Worm (Caenorhabditis elegans): Measurements from ENCODE around the gene T02C5.1.

Gene T02C5.1

DNA sequence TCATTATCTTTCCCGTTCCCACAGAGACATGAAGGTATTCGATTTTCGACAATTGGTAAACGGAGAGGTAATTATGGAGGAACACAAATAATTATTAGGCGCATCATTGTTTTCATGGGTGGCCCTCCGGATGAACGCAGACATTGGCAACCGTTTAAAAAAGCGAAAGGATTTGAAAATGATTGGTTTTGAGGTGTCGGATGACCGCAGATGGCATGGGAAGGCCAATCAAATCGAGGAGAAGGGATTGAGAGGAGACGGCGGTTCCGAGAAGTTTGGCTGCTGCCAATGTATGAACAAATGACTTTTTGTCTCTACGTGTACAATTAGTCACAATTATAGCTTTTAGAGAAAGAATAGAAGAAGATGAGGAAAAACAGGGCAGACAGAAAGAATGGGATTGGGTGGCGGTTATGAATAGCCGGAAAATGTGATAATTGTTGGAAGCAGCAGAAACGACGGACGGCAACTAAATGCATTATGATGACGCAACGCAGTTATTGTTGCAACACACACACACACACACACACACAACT, 12.8 kb downstream of the T02C5.1 start:
- TF ChIP-seq unc-39 (tag; optimal IDR thresholded peaks at IDR 0.05) = no peak
- peak in 1 of 2 experiments; percentile 48 for TF ChIP-seq unc-62 (GFP tag; optimal IDR thresholded peaks at IDR 0.05 in 1 of 2)
- TF ChIP-seq unc-62 (tag; optimal IDR thresholded peaks at IDR 0.05) = no peak
- peak; percentile 44 for TF ChIP-seq aha-1 (tag)
- peak; percentile 0 for TF ChIP-seq nhr-25 (tag; optimal IDR thresholded peaks at IDR 0.05; ENCODE audit: borderline replicate concordance, insufficient read depth)
- TF ChIP-seq zfp-2 (tag; optimal IDR thresholded peaks at IDR 0.05) = no peak

DNA sequence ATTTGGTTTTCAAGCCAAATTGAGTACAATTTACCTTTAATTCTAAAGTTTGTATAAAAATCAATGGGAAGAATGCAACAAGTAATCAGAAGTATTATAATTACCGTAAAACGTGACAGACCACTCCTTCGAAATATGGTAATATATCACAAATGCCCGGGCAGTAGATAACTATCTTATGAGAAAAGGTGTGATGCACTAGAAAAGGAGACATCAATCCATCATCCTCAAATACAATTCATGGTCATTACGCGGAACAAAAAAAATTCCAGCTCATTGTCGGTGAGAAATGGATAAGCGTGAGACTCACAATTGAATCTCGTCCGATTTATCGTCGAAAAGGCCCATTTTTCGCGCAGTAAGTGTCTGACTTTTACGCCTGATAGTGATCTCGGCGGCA, 14.5 kb downstream of the T02C5.1 start:
- peak in 1 of 2 experiments; percentile 72 for TF ChIP-seq unc-62 (GFP tag; optimal IDR thresholded peaks at IDR 0.05 in 1 of 2)
- no peak for TF ChIP-seq unc-62 (tag; optimal IDR thresholded peaks at IDR 0.05)
- no peak for TF ChIP-seq ceh-20 (GFP tag; IDR thresholded peaks at IDR 0.05)

DNA sequence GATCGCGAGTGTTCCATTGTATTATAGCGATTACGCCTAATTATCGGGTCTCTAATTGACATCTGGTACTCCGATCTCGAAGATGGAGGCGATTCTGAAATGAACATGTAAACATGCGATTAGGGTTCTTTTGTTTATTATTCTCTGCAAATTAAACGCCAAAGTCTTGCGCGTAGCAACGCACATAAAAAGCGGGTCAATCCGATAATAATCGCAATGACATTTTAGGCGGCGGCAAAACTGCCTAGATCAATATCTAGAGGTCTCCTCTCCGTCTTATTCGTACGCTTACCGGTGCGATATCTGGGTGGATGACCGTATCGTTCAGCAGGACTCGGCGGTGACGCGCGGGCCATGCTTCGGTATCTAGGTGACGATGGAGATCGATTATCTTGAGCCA, 18.3 kb downstream of the T02C5.1 start:
- TF ChIP-seq hlh-11 (tag; optimal IDR thresholded peaks at IDR 0.05) (no peak), hlh-30 (tag; optimal IDR thresholded peaks at IDR 0.05; ENCODE audit: insufficient read depth) (no peak), nhr-6 (tag; optimal IDR thresholded peaks at IDR 0.05) (no peak), mes-2 (tag; optimal IDR thresholded peaks at IDR 0.05; ENCODE audit: poor library complexity, severe bottlenecking) (peak; percentile 2), daf-19 (GFP tag; conservative IDR thresholded peaks at IDR 0.05) (no peak), mxl-3 (GFP tag; optimal IDR thresholded peaks at IDR 0.05) (no peak), nhr-28 (tag; optimal IDR thresholded peaks at IDR 0.05) (no peak)

ce11 chrX:2727681-2728080, 33.0 kb downstream of the T02C5.1 start:
- TF ChIP-seq fkh-10 (GFP tag; optimal IDR thresholded peaks at IDR 0.05) (peak; percentile 77), hlh-30 (tag; optimal IDR thresholded peaks at IDR 0.05; ENCODE audit: insufficient read depth) (no peak)

DNA sequence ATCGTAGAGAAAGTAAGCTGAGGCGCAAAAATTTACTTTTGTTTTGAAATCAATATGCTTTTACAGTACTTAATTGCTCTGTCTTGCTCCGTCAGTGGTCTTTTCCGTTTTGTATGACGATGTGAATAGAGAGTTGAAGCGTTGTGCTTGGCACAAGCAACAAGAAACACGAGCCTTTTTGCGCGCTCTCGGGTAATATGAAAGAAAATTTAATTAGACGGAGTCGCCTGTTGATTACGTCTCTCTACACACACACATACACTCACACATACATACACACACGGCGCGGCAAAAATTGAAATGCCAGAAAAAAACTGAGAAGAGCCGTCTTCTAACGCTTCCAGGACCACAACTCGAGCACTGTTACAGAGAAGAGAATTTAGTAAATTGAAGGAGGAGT, 35.1 kb downstream of the T02C5.1 start:
- TF ChIP-seq ces-1 (GFP tag; optimal IDR thresholded peaks at IDR 0.05) = peak; percentile 43
- TF ChIP-seq skn-1 (tag; optimal IDR thresholded peaks at IDR 0.05) = no peak

- no peak for TF ChIP-seq unc-39 (tag; optimal IDR thresholded peaks at IDR 0.05)
- TF ChIP-seq hmg-1.1 (GFP tag; IDR thresholded peaks at IDR 0.05) = 0 out of 2 replicates have a peak, but pooled peaks have one; percentile 38
- no peak for TF ChIP-seq skn-1 (tag; optimal IDR thresholded peaks at IDR 0.05)
- TF ChIP-seq nhr-77 (tag; optimal IDR thresholded peaks at IDR 0.05) = no peak
- no peak for TF ChIP-seq gei-8 (GFP tag; optimal IDR thresholded peaks at IDR 0.05)
- no peak for TF ChIP-seq ces-1 (GFP tag; optimal IDR thresholded peaks at IDR 0.05)
- TF ChIP-seq attf-4 (tag; optimal IDR thresholded peaks at IDR 0.05) = no peak
- TF ChIP-seq set-16 (GFP tag; IDR thresholded peaks at IDR 0.05) = peak; percentile 96
- TF ChIP-seq spr-3 (GFP tag; optimal IDR thresholded peaks at IDR 0.05) = no peak
- TF ChIP-seq hlh-11 (tag; optimal IDR thresholded peaks at IDR 0.05) = no peak
These were observed 36.7 kb downstream of the T02C5.1 start for ce11 chrX:2731416-2731815.

All from whole organism, L4 larva.